Worm (Caenorhabditis elegans): ENCODE measurements around the gene him-14.

DNA sequence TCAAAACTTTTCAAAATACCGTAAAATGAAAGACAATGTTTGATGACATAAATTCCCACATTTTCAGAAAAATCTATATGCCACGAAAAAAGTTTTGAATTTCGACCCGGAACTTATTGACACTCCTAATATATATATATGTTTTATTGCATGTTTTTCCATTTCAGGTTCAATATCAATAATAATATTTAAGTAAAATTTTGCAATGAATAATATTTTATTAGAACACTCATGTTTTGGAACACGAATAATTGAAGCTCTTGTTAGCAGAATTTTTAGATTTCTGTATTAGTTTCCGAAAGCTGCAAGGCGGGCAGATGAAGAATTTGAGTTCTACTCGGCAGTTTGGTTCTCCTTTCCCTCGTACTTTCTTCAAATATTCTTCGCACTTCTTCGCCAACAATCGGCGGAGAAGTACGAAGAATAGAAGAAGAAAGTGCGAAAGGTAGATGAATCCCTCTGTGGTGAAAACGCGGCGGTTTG lies 23.6 kb upstream of the him-14 start, which contains the start of gene T02G5.3:
- TF ChIP-seq ama-1 (optimal IDR thresholded peaks at IDR 0.05) = no peak
- no peak for TF ChIP-seq F13C5.2 (tag; optimal IDR thresholded peaks at IDR 0.05)
- TF ChIP-seq flt-1 (GFP tag; IDR thresholded peaks at IDR 0.05) = no peak

Measured in whole organism, early embryonic.